Worm (Caenorhabditis elegans): ENCODE measurements around the gene BE10.4.

The BE10.4 gene

DNA sequence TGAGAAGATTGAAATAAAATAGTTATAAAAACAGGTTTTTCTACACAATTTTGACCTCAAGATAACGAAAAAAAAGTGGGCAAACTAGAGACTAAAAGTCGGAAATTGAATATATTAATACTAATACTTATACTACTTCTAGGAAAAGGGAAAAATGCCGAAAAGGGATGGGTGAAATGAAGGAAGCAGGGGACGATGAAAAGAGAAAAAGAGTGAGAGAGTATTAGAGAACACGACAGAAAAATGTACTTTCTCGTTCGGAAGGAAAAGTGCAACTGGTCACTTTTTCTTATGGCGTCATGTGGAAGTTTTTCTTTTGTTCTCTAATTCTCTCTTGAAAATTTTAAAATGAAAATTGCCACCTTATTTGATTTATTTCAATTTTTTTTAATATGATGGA is 28.0 kb downstream of the BE10.4 start:
- TF ChIP-seq ceh-16 (tag; optimal IDR thresholded peaks at IDR 0.05) (peak; percentile 23), sma-3 (GFP tag; optimal IDR thresholded peaks at IDR 0.05) (peak; percentile 74), ama-1 (optimal IDR thresholded peaks at IDR 0.05) (no peak), skn-1 (tag; optimal IDR thresholded peaks at IDR 0.05) (peak; percentile 47), unc-62 (GFP tag; optimal IDR thresholded peaks at IDR 0.05) (no peak), lsy-2 (tag; optimal IDR thresholded peaks at IDR 0.05) (peak; percentile 29 to 88), gmeb-1 (tag; optimal IDR thresholded peaks at IDR 0.05) (peak; percentile 2), Y55F3AM.14 (GFP tag; optimal IDR thresholded peaks at IDR 0.05) (peak; percentile 64), unc-55 (GFP tag; optimal IDR thresholded peaks at IDR 0.05) (peak; percentile 79), ceh-82 (tag; optimal IDR thresholded peaks at IDR 0.05) (no peak), sem-4 (tag; optimal IDR thresholded peaks at IDR 0.05) (peak; percentile 97), aly-2 (tag; optimal IDR thresholded peaks at IDR 0.05) (no peak), mab-5 (tag; optimal IDR thresholded peaks at IDR 0.05) (peak; percentile 38), lin-13 (GFP tag; optimal IDR thresholded peaks at IDR 0.05) (peak; percentile 69), F13H6.1 (tag; optimal IDR thresholded peaks at IDR 0.05) (peak; percentile 99), nhr-12 (tag; optimal IDR thresholded peaks at IDR 0.05) (no peak), peb-1 (tag; optimal IDR thresholded peaks at IDR 0.05) (no peak), sma-9 (GFP tag; optimal IDR thresholded peaks at IDR 0.05) (peak; percentile 99), sma-9 (tag; optimal IDR thresholded peaks at IDR 0.05) (no peak), egl-27 (tag; optimal IDR thresholded peaks at IDR 0.05) (peak; percentile 88), lin-11 (tag; optimal IDR thresholded peaks at IDR 0.05) (no peak), ztf-4 (tag; optimal IDR thresholded peaks at IDR 0.05) (peak; percentile 13), nhr-23 (tag; optimal IDR thresholded peaks at IDR 0.05) (no peak), nhr-21 (tag; optimal IDR thresholded peaks at IDR 0.05) (peak; percentile 90), lin-39 (tag; optimal IDR thresholded peaks at IDR 0.05) (no peak), fos-1 (tag; optimal IDR thresholded peaks at IDR 0.05) (peak; percentile 95), mbf-1 (tag; optimal IDR thresholded peaks at IDR 0.05) (no peak), mdl-1 (tag; optimal IDR thresholded peaks at IDR 0.05) (peak; percentile 40 to 83), nhr-6 (tag; optimal IDR thresholded peaks at IDR 0.05) (peak; percentile 62), C34F6.9 (tag; optimal IDR thresholded peaks at IDR 0.05) (peak; percentile 80), dmd-4 (tag; optimal IDR thresholded peaks at IDR 0.05) (no peak), snpc-4 (tag; optimal IDR thresholded peaks at IDR 0.05) (no peak), zag-1 (tag; optimal IDR thresholded peaks at IDR 0.05) (peak; percentile 41), ztf-1 (GFP tag; conservative IDR thresholded peaks at IDR 0.05) (no peak), blmp-1 (tag; optimal IDR thresholded peaks at IDR 0.05; ENCODE audit: insufficient read depth) (peak; percentile 96), nhr-25 (tag; optimal IDR thresholded peaks at IDR 0.05) (peak; percentile 44), crh-2 (tag; optimal IDR thresholded peaks at IDR 0.05) (peak; percentile 82), ztf-11 (tag; optimal IDR thresholded peaks at IDR 0.05) (no peak)

ce11 chrIII:12842858-12843257 is 29.6 kb downstream of the BE10.4 start:
- TF ChIP-seq ztf-4 (tag; optimal IDR thresholded peaks at IDR 0.05) (no peak), blmp-1 (tag; optimal IDR thresholded peaks at IDR 0.05; ENCODE audit: insufficient read depth) (peak; percentile 14), sem-4 (tag; optimal IDR thresholded peaks at IDR 0.05) (peak; percentile 85), sma-9 (GFP tag; optimal IDR thresholded peaks at IDR 0.05) (peak; percentile 83), sma-9 (tag; optimal IDR thresholded peaks at IDR 0.05) (no peak), peb-1 (tag; optimal IDR thresholded peaks at IDR 0.05) (no peak), lsy-2 (tag; optimal IDR thresholded peaks at IDR 0.05) (peak in 1 of 2 experiments; percentile 19), skn-1 (tag; optimal IDR thresholded peaks at IDR 0.05) (no peak), C34F6.9 (tag; optimal IDR thresholded peaks at IDR 0.05) (no peak), sma-3 (GFP tag; optimal IDR thresholded peaks at IDR 0.05) (peak; percentile 4), nhr-25 (tag; optimal IDR thresholded peaks at IDR 0.05) (peak; percentile 49), F13H6.1 (tag; optimal IDR thresholded peaks at IDR 0.05) (no peak), lin-11 (tag; optimal IDR thresholded peaks at IDR 0.05) (no peak)

- TF ChIP-seq nhr-6 (tag; optimal IDR thresholded peaks at IDR 0.05) (no peak), unc-62 (GFP tag; optimal IDR thresholded peaks at IDR 0.05) (no peak), zag-1 (tag; optimal IDR thresholded peaks at IDR 0.05) (no peak), blmp-1 (tag; optimal IDR thresholded peaks at IDR 0.05; ENCODE audit: insufficient read depth) (peak; percentile 37), mdl-1 (tag; optimal IDR thresholded peaks at IDR 0.05) (no peak), elt-3 (tag; optimal IDR thresholded peaks at IDR 0.05) (no peak), sma-3 (GFP tag; optimal IDR thresholded peaks at IDR 0.05) (peak; percentile 2), mbf-1 (tag; optimal IDR thresholded peaks at IDR 0.05) (no peak), nhr-129 (tag; optimal IDR thresholded peaks at IDR 0.05) (no peak), nhr-25 (tag; optimal IDR thresholded peaks at IDR 0.05) (peak; percentile 19), mab-5 (tag; optimal IDR thresholded peaks at IDR 0.05) (no peak), elt-1 (tag; optimal IDR thresholded peaks at IDR 0.05) (no peak), egl-27 (tag; optimal IDR thresholded peaks at IDR 0.05) (no peak), ztf-1 (GFP tag; conservative IDR thresholded peaks at IDR 0.05) (no peak), ztf-11 (tag; optimal IDR thresholded peaks at IDR 0.05) (no peak), lin-39 (tag; optimal IDR thresholded peaks at IDR 0.05) (no peak), ztf-4 (tag; optimal IDR thresholded peaks at IDR 0.05) (no peak), nhr-11 (tag; optimal IDR thresholded peaks at IDR 0.05) (no peak), nhr-237 (tag; optimal IDR thresholded peaks at IDR 0.05) (no peak), fos-1 (tag; optimal IDR thresholded peaks at IDR 0.05) (peak; percentile 92), gmeb-1 (tag; optimal IDR thresholded peaks at IDR 0.05) (no peak), sem-4 (tag; optimal IDR thresholded peaks at IDR 0.05) (peak; percentile 66), sma-9 (GFP tag; optimal IDR thresholded peaks at IDR 0.05) (peak; percentile 80), sma-9 (tag; optimal IDR thresholded peaks at IDR 0.05) (no peak), peb-1 (tag; optimal IDR thresholded peaks at IDR 0.05) (no peak), aly-2 (tag; optimal IDR thresholded peaks at IDR 0.05) (no peak), unc-39 (tag; optimal IDR thresholded peaks at IDR 0.05) (no peak), nhr-10 (tag; optimal IDR thresholded peaks at IDR 0.05) (no peak)
Observed at ce11 chrIII:12847623-12848022, 34.3 kb downstream of the BE10.4 start.

All from whole organism, L2 larva.